Fruit fly (Drosophila melanogaster): ENCODE results near the gene CG3156.

CG3156 gene

DNA sequence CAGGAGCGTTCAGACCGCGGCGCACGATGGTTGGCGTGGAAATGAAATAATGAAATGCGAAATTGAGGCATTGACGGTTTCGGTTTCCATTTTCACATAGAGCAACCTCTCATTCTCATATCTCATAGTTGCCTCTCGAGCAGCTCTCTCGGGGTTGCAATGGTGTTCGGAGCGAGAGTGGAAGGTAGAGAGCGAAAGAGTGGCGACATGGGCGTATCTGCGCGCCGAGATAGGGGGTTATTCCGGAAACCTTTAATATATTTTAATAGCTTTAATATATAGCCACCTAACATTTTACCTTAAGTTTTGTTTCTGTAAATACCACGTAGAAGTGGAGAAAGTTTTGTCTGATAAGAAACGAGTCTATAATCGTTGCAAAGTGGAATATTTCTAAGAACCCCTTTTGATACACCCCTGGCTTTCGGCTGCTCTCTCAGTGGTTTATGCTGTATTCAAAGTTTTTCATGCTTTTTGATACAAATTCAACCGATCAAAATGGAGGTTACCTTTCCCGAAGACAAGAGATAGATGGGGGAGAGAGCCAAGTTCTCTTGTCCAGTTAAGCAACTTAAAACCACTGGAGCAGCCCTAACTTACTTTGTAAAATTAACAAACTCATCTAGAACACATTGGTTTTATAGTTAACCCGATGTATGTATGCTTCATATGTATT, 35.6 kb downstream of the CG3156 start, which contains the start of gene elav (continued):
- TF ChIP-seq CG9609 (GFP tag; optimal IDR thresholded peaks at IDR 0.05) (peak; percentile 94), E2f2 (GFP tag; IDR thresholded peaks at IDR 0.05) (peak; percentile 87), CG8924 (tag; optimal IDR thresholded peaks at IDR 0.05) (peak; percentile 99), CkIIα-i1 (GFP tag; IDR thresholded peaks at IDR 0.05) (peak; percentile 79), hkb (optimal IDR thresholded peaks at IDR 0.05) (no peak), hkb (GFP tag; IDR thresholded peaks at IDR 0.05) (peak; percentile 99), Fer2 (tag; optimal IDR thresholded peaks at IDR 0.05) (peak; percentile 98), al (GFP tag; IDR thresholded peaks at IDR 0.05) (peak; percentile 98), ewg (GFP tag; optimal IDR thresholded peaks at IDR 0.05) (peak; percentile 96), Dad (GFP tag; optimal IDR thresholded peaks at IDR 0.05) (peak; percentile 95), zf30C (GFP tag; optimal IDR thresholded peaks at IDR 0.05) (peak; percentile 58), pita (GFP tag; optimal IDR thresholded peaks at IDR 0.05) (no peak), kay (GFP tag; optimal IDR thresholded peaks at IDR 0.05) (peak; percentile 95), HHEX (GFP tag; optimal IDR thresholded peaks at IDR 0.05) (peak; percentile 99), NFAT (GFP tag; IDR thresholded peaks at IDR 0.05) (peak; percentile 97), CG11504 (tag; optimal IDR thresholded peaks at IDR 0.05) (peak; percentile 98), Dip2 (GFP tag; IDR thresholded peaks at IDR 0.05) (peak; percentile 78), Sry-δ (GFP tag; optimal IDR thresholded peaks at IDR 0.05) (peak; percentile 55), crol (GFP tag; IDR thresholded peaks at IDR 0.05) (peak; percentile 78), Optix (GFP tag; IDR thresholded peaks at IDR 0.05) (peak; percentile 97), CG11093 (GFP tag; IDR thresholded peaks at IDR 0.05) (peak; percentile 97), CG11723 (GFP tag; optimal IDR thresholded peaks at IDR 0.05) (peak; percentile 98), CG6175 (GFP tag; IDR thresholded peaks at IDR 0.05) (peak; percentile 95), CG16813 (GFP tag; IDR thresholded peaks at IDR 0.05; ENCODE audit: partially characterized antibody) (no peak), Hey (tag; optimal IDR thresholded peaks at IDR 0.05) (peak; percentile 95), CG32772 (GFP tag; IDR thresholded peaks at IDR 0.05) (peak; percentile 98), abd-A (tag; optimal IDR thresholded peaks at IDR 0.05) (peak; percentile 94), CG18262 (tag; optimal IDR thresholded peaks at IDR 0.05) (peak; percentile 99), CG14667 (GFP tag; IDR thresholded peaks at IDR 0.05) (peak; percentile 97), CG10321 (GFP tag; IDR thresholded peaks at IDR 0.05) (peak; percentile 84), sug (tag; optimal IDR thresholded peaks at IDR 0.05) (peak; percentile 99), CG14860 (GFP tag; IDR thresholded peaks at IDR 0.05; ENCODE audit: partially characterized antibody) (no peak), slp2 (GFP tag; optimal IDR thresholded peaks at IDR 0.05) (peak; percentile 95), H15 (GFP tag; IDR thresholded peaks at IDR 0.05) (peak; percentile 97), CG3281 (GFP tag; optimal IDR thresholded peaks at IDR 0.05) (peak; percentile 99), C15 (GFP tag; IDR thresholded peaks at IDR 0.05) (peak; percentile 95), CG34376 (GFP tag; optimal IDR thresholded peaks at IDR 0.05) (peak; percentile 100), cg (GFP tag; optimal IDR thresholded peaks at IDR 0.05) (peak; percentile 33), gce (GFP tag; IDR thresholded peaks at IDR 0.05) (peak; percentile 92), CG30403 (GFP tag; optimal IDR thresholded peaks at IDR 0.05) (peak; percentile 99), sna (GFP tag; IDR thresholded peaks at IDR 0.05; ENCODE audit: partially characterized antibody) (0 out of 2 replicates have a peak, but pooled peaks have one; percentile 21), CG2120 (GFP tag; optimal IDR thresholded peaks at IDR 0.05) (peak; percentile 99), dati (GFP tag; IDR thresholded peaks at IDR 0.05) (peak; percentile 92), grau (tag; optimal IDR thresholded peaks at IDR 0.05) (peak; percentile 98), gcm2 (GFP tag; optimal IDR thresholded peaks at IDR 0.05) (peak; percentile 96), prd (optimal IDR thresholded peaks at IDR 0.05) (no peak), prd (GFP tag; IDR thresholded peaks at IDR 0.05) (peak; percentile 99), vnd (GFP tag; IDR thresholded peaks at IDR 0.05; ENCODE audit: partially characterized antibody) (no peak), PHDP (tag; optimal IDR thresholded peaks at IDR 0.05) (peak; percentile 99), dm (GFP tag; optimal IDR thresholded peaks at IDR 0.05) (peak; percentile 87), D19A (tag; optimal IDR thresholded peaks at IDR 0.05) (peak; percentile 97)

Data from whole organism, embryonic.